Fruit fly (Drosophila melanogaster): ENCODE results near the gene CG13862.
"Not testable (repeated sequence)": the region's sequence is repeated elsewhere in the genome, so short reads cannot be mapped to it uniquely, and the experiment has no call there.

Gene CG13862

dm6 chr3R:22331691-22332090, at the start of gene CG13862:
Gene CG13862 (plus strand): TSS chr3R:22331991.
- TF ChIP-seq CG17801 (GFP tag; optimal IDR thresholded peaks at IDR 0.05; ENCODE audit: partially characterized antibody), result no peak

dm6 chr3R:22287470-22287869, 44.3 kb upstream of the CG13862 start:
- TF ChIP-seq CG17801 (GFP tag; optimal IDR thresholded peaks at IDR 0.05; ENCODE audit: partially characterized antibody), result no peak

dm6 chr3R:22288305-22288704, 43.5 kb upstream of the CG13862 start:
- TF ChIP-seq CG17801 (GFP tag; optimal IDR thresholded peaks at IDR 0.05; ENCODE audit: partially characterized antibody), result no peak

dm6 chr3R:22298505-22298904, 33.3 kb upstream of the CG13862 start, which contains the start of gene CG7084:
Gene CG7084 (plus strand): TSS chr3R:22298805.
- TF ChIP-seq CG17801 (GFP tag; optimal IDR thresholded peaks at IDR 0.05; ENCODE audit: partially characterized antibody), result not testable (repeated sequence)

dm6 chr3R:22300064-22300463, 31.7 kb upstream of the CG13862 start:
- TF ChIP-seq CG17801 (GFP tag; optimal IDR thresholded peaks at IDR 0.05; ENCODE audit: partially characterized antibody), result no peak

dm6 chr3R:22323994-22324393, 7.8 kb upstream of the CG13862 start, which contains the start of gene CG34377:
Gene CG34377 (minus strand): TSS chr3R:22324094.
- no peak for TF ChIP-seq CG17801 (GFP tag; optimal IDR thresholded peaks at IDR 0.05; ENCODE audit: partially characterized antibody)

- no peak for TF ChIP-seq CG17801 (GFP tag; optimal IDR thresholded peaks at IDR 0.05; ENCODE audit: partially characterized antibody)
These were observed 7.1 kb upstream of the CG13862 start for dm6 chr3R:22324736-22325135.

- no peak for TF ChIP-seq CG17801 (GFP tag; optimal IDR thresholded peaks at IDR 0.05; ENCODE audit: partially characterized antibody)
These were observed 3.0 kb upstream of the CG13862 start, which contains the start of gene CG7080 for dm6 chr3R:22328665-22329350. Gene CG7080 (plus strand): TSS chr3R:22329300.

dm6 chr3R:22330512-22331119, 1.2 kb upstream of the CG13862 start, which contains the start of gene CG33721:
Gene CG33721 (plus strand): TSS chr3R:22331069.
- no peak for TF ChIP-seq CG17801 (GFP tag; optimal IDR thresholded peaks at IDR 0.05; ENCODE audit: partially characterized antibody)

dm6 chr3R:22334050-22334449, 2.3 kb downstream of the CG13862 start, which contains the start of gene CG5391:
Gene CG5391 (minus strand): TSS chr3R:22334150.
- no peak for TF ChIP-seq CG17801 (GFP tag; optimal IDR thresholded peaks at IDR 0.05; ENCODE audit: partially characterized antibody)

dm6 chr3R:22339510-22339909, 7.7 kb downstream of the CG13862 start:
- TF ChIP-seq CG17801 (GFP tag; optimal IDR thresholded peaks at IDR 0.05; ENCODE audit: partially characterized antibody), result no peak

- TF ChIP-seq CG17801 (GFP tag; optimal IDR thresholded peaks at IDR 0.05; ENCODE audit: partially characterized antibody), result no peak
These were observed 8.4 kb downstream of the CG13862 start, which contains the start of gene CG5388 for dm6 chr3R:22340207-22340606. Gene CG5388 (minus strand): TSS chr3R:22340307.

dm6 chr3R:22341652-22342051, 9.9 kb downstream of the CG13862 start:
- TF ChIP-seq CG17801 (GFP tag; optimal IDR thresholded peaks at IDR 0.05; ENCODE audit: partially characterized antibody), result no peak

- TF ChIP-seq CG17801 (GFP tag; optimal IDR thresholded peaks at IDR 0.05; ENCODE audit: partially characterized antibody), result no peak
These were observed 10.4 kb downstream of the CG13862 start, which contains the start of gene CG5386 for dm6 chr3R:22342151-22342550. Gene CG5386 (minus strand): TSS chr3R:22342251.

dm6 chr3R:22342708-22343107, 10.9 kb downstream of the CG13862 start:
- no peak for TF ChIP-seq CG17801 (GFP tag; optimal IDR thresholded peaks at IDR 0.05; ENCODE audit: partially characterized antibody)

dm6 chr3R:22351396-22351795, 19.6 kb downstream of the CG13862 start, which contains the start of gene rdhB:
Gene rdhB (plus strand): TSS chr3R:22351696.
- TF ChIP-seq CG17801 (GFP tag; optimal IDR thresholded peaks at IDR 0.05; ENCODE audit: partially characterized antibody), result no peak

Data from ovary, adult (tissue).